Worm (Caenorhabditis elegans): ENCODE results near the gene glb-1.

DNA sequence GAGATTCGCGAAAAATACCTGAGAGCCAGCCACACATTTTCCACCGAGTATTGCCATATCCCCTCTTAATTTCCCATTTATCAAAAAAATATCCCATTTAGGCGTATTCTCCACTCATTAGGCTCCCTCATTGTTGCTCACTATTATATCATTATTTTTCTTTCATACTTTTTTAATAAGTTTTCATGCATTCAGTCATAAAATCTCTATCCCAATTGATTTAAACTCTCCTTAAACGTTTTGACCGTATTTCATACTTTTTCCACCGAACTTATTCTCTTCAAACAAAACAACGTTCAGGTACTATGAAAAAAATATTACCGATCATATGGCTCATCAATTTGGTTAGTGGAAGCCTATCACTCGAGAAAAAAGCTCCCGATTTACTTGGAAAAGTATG lies 33.2 kb downstream of the glb-1 start, which contains the start of gene lnkn-1:
- TF ChIP-seq him-1 (tag; optimal IDR thresholded peaks at IDR 0.05) (no peak), W03F9.2 (tag; optimal IDR thresholded peaks at IDR 0.05) (no peak)

Data from whole organism, L4/young adult.